Worm (Caenorhabditis elegans): ENCODE measurements around the gene C01C10.2.

ce11 chrX:7404551-7404950, 33.4 kb downstream of the C01C10.2 start:
- no peak for TF ChIP-seq ceh-9 (tag; optimal IDR thresholded peaks at IDR 0.05)
- no peak for TF ChIP-seq nhr-28 (tag; optimal IDR thresholded peaks at IDR 0.05)
- TF ChIP-seq pha-4 (tag; optimal IDR thresholded peaks at IDR 0.05) = no peak
- no peak for TF ChIP-seq nhr-23 (tag; optimal IDR thresholded peaks at IDR 0.05)
- TF ChIP-seq pqm-1 (tag; optimal IDR thresholded peaks at IDR 0.05) = no peak
- no peak for TF ChIP-seq nhr-11 (tag; optimal IDR thresholded peaks at IDR 0.05)
- TF ChIP-seq zag-1 (tag; optimal IDR thresholded peaks at IDR 0.05) = no peak
- TF ChIP-seq lin-15B (tag; optimal IDR thresholded peaks at IDR 0.05) = no peak
- no peak for TF ChIP-seq lsy-12 (tag; optimal IDR thresholded peaks at IDR 0.05)
- no peak for TF ChIP-seq lin-39 (tag; optimal IDR thresholded peaks at IDR 0.05)
- no peak for TF ChIP-seq nhr-237 (tag; optimal IDR thresholded peaks at IDR 0.05)
- no peak for TF ChIP-seq egl-27 (tag; optimal IDR thresholded peaks at IDR 0.05)
- no peak for TF ChIP-seq elt-3 (tag; optimal IDR thresholded peaks at IDR 0.05)
- TF ChIP-seq nfya-1 (tag; optimal IDR thresholded peaks at IDR 0.05; ENCODE audit: insufficient read depth) = no peak

Data from whole organism, L3 larva.